Fruit fly (Drosophila melanogaster): ENCODE results near the gene Brms1.

DNA sequence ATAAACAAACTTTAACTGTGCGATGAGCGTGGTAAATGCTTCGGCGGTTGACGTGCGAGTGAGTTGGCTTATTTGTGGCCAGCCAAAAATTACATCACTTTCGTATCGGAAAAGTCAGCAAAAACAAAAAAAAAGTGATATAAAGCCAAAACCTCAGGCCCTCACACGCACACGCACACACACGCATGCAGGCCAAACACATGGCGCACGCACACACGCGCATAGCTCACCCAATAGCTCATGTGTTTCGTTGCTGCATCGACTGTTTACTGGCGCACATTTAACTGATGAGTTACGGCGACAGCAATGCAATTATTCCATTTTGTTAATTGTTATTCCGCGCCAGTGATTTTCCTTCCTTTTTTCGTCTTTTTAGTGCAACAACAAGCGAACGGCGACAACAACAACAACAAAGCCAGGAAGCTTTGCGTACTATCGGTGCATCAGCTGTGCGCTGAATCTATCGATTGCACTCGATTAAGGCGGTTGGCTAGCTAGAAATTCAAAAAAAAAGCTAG, 6.3 kb downstream of the Brms1 start, which contains the start of gene Flad1:
- no peak for TF ChIP-seq Eip93F (GFP tag; optimal IDR thresholded peaks at IDR 0.05)
- no peak for TF ChIP-seq CG6854 (GFP tag; optimal IDR thresholded peaks at IDR 0.05)
- TF ChIP-seq dsx (GFP tag; optimal IDR thresholded peaks at IDR 0.05; ENCODE audit: poor library complexity, severe bottlenecking) = no peak
- peak; percentile 7 for TF ChIP-seq CG16779 (tag; optimal IDR thresholded peaks at IDR 0.05)
- no peak for TF ChIP-seq CG10631 (GFP tag; optimal IDR thresholded peaks at IDR 0.05)
- peak; percentile 12 to 30 for TF ChIP-seq ss (GFP tag; optimal IDR thresholded peaks at IDR 0.05)
- no peak for TF ChIP-seq achi (GFP tag; optimal IDR thresholded peaks at IDR 0.05)
- TF ChIP-seq esn (GFP tag; optimal IDR thresholded peaks at IDR 0.05) = no peak
- no peak for TF ChIP-seq pdm3 (GFP tag; optimal IDR thresholded peaks at IDR 0.05)
- TF ChIP-seq spab (GFP tag; optimal IDR thresholded peaks at IDR 0.05) = no peak
- TF ChIP-seq fd59A (GFP tag; optimal IDR thresholded peaks at IDR 0.05) = no peak
- TF ChIP-seq Sox15 (GFP tag; optimal IDR thresholded peaks at IDR 0.05) = no peak
- no peak for TF ChIP-seq CG8119 (GFP tag; IDR thresholded peaks at IDR 0.05)

All from whole organism, prepupa.